In genomic region chrX:13625888-13626578, dm6 we compare ENCODE assay signal across 1 fruit fly cellular context.
TF ChIP-seq lines count a peak whose summit lies in the region.

No protein-coding gene starts in this region.

TF ChIP-seq in whole organism, embryonic, 481 proteins besides CTCF, POLR2A, EP300 and RAD21 (continued from another document and continues in another):
- TF ChIP-seq CG10543 (GFP tag; optimal IDR thresholded peaks at IDR 0.05; lab: Kevin White, UChicago): no peak
- no peak for TF ChIP-seq Nf-YC (tag; optimal IDR thresholded peaks at IDR 0.05; lab: Kevin White, UChicago)
- no peak for TF ChIP-seq Hey (tag; optimal IDR thresholded peaks at IDR 0.05; lab: Kevin White, UChicago)
- no peak for TF ChIP-seq Spps (tag; optimal IDR thresholded peaks at IDR 0.05; lab: Kevin White, UChicago)
- no peak for TF ChIP-seq CG4707 (GFP tag; optimal IDR thresholded peaks at IDR 0.05; lab: Kevin White, UChicago)
- no peak for TF ChIP-seq CG2129 (GFP tag; IDR thresholded peaks at IDR 0.05; lab: Robert Waterston, UW; ENCODE audit: partially characterized antibody)
- no peak for TF ChIP-seq onecut (GFP tag; IDR thresholded peaks at IDR 0.05; lab: Robert Waterston, UW)
- no peak for TF ChIP-seq sim (GFP tag; IDR thresholded peaks at IDR 0.05; lab: Robert Waterston, UW)
- TF ChIP-seq CG16863 (GFP tag; optimal IDR thresholded peaks at IDR 0.05; lab: Kevin White, UChicago): no peak
- TF ChIP-seq Pdp1 (GFP tag; optimal IDR thresholded peaks at IDR 0.05; lab: Kevin White, UChicago): no peak
- TF ChIP-seq unpg (GFP tag; optimal IDR thresholded peaks at IDR 0.05; lab: Kevin White, UChicago): no peak
- TF ChIP-seq Xrp1 (GFP tag; IDR thresholded peaks at IDR 0.05; lab: Robert Waterston, UW): peak; percentile 36
- no peak for TF ChIP-seq CG3995 (GFP tag; optimal IDR thresholded peaks at IDR 0.05; lab: Kevin White, UChicago)
- TF ChIP-seq MTF-1 (GFP tag; optimal IDR thresholded peaks at IDR 0.05; lab: Kevin White, UChicago; ENCODE audit: borderline replicate concordance): peak; percentile 3
- no peak for TF ChIP-seq CG17912 (GFP tag; optimal IDR thresholded peaks at IDR 0.05; lab: Kevin White, UChicago)
- no peak for TF ChIP-seq CG11398 (GFP tag; optimal IDR thresholded peaks at IDR 0.05; lab: Kevin White, UChicago)
- TF ChIP-seq CG4854 (GFP tag; optimal IDR thresholded peaks at IDR 0.05; lab: Kevin White, UChicago): peak; percentile 9
- no peak for TF ChIP-seq Lim3 (GFP tag; IDR thresholded peaks at IDR 0.05; lab: Robert Waterston, UW)
- no peak for TF ChIP-seq hb (GFP tag; IDR thresholded peaks at IDR 0.05; lab: Robert Waterston, UW; ENCODE audit: partially characterized antibody)
- TF ChIP-seq CG15479 (GFP tag; optimal IDR thresholded peaks at IDR 0.05; lab: Kevin White, UChicago): no peak
- TF ChIP-seq CG14710 (tag; optimal IDR thresholded peaks at IDR 0.05; lab: Kevin White, UChicago): no peak
- no peak for TF ChIP-seq kni (GFP tag; optimal IDR thresholded peaks at IDR 0.05; lab: Kevin White, UChicago)
- TF ChIP-seq CG43689 (GFP tag; IDR thresholded peaks at IDR 0.05; lab: Robert Waterston, UW): no peak
- no peak for TF ChIP-seq CG9817 (tag; optimal IDR thresholded peaks at IDR 0.05; lab: Kevin White, UChicago)
- TF ChIP-seq fu2 (GFP tag; optimal IDR thresholded peaks at IDR 0.05; lab: Kevin White, UChicago): no peak
- no peak for TF ChIP-seq CG18262 (tag; optimal IDR thresholded peaks at IDR 0.05; lab: Kevin White, UChicago)
- TF ChIP-seq bab2 (GFP tag; optimal IDR thresholded peaks at IDR 0.05; lab: Kevin White, UChicago): no peak
- no peak for TF ChIP-seq Oli (tag; optimal IDR thresholded peaks at IDR 0.05; lab: Kevin White, UChicago)
- TF ChIP-seq ap (GFP tag; IDR thresholded peaks at IDR 0.05; lab: Robert Waterston, UW): no peak
- TF ChIP-seq mirr (GFP tag; optimal IDR thresholded peaks at IDR 0.05; lab: Kevin White, UChicago): no peak
- no peak for TF ChIP-seq TFAM (GFP tag; optimal IDR thresholded peaks at IDR 0.05; lab: Kevin White, UChicago)
- TF ChIP-seq gro (GFP tag; optimal IDR thresholded peaks at IDR 0.05; lab: Kevin White, UChicago): no peak
- no peak for TF ChIP-seq aop (GFP tag; IDR thresholded peaks at IDR 0.05; lab: Robert Waterston, UW)
- no peak for TF ChIP-seq CG13775 (GFP tag; optimal IDR thresholded peaks at IDR 0.05; lab: Kevin White, UChicago)
- TF ChIP-seq gt (GFP tag; IDR thresholded peaks at IDR 0.05; lab: Robert Waterston, UW): no peak
- no peak for TF ChIP-seq D (optimal IDR thresholded peaks at IDR 0.05; lab: Kevin White, UChicago)
- TF ChIP-seq D (GFP tag; optimal IDR thresholded peaks at IDR 0.05; lab: Kevin White, UChicago): no peak
- peak; percentile 4 for TF ChIP-seq CG7839 (tag; optimal IDR thresholded peaks at IDR 0.05; lab: Kevin White, UChicago)
- TF ChIP-seq PHDP (tag; optimal IDR thresholded peaks at IDR 0.05; lab: Kevin White, UChicago): peak; percentile 48
- peak; percentile 10 for TF ChIP-seq CG13624 (GFP tag; optimal IDR thresholded peaks at IDR 0.05; lab: Kevin White, UChicago)
- TF ChIP-seq peb (GFP tag; IDR thresholded peaks at IDR 0.05; lab: Robert Waterston, UW): no peak
- peak; percentile 52 for TF ChIP-seq CG6765 (GFP tag; optimal IDR thresholded peaks at IDR 0.05; lab: Kevin White, UChicago)
- no peak for TF ChIP-seq Hr3 (GFP tag; optimal IDR thresholded peaks at IDR 0.05; lab: Kevin White, UChicago)
- peak; percentile 67 for TF ChIP-seq schlank (tag; optimal IDR thresholded peaks at IDR 0.05; lab: Kevin White, UChicago)
- TF ChIP-seq CG31365 (tag; optimal IDR thresholded peaks at IDR 0.05; lab: Kevin White, UChicago): no peak
- no peak for TF ChIP-seq Lhr (GFP tag; optimal IDR thresholded peaks at IDR 0.05; lab: Kevin White, UChicago)
- TF ChIP-seq ci (GFP tag; IDR thresholded peaks at IDR 0.05; lab: Robert Waterston, UW): no peak
- no peak for TF ChIP-seq CG13424 (tag; optimal IDR thresholded peaks at IDR 0.05; lab: Kevin White, UChicago)
- no peak for TF ChIP-seq CG2116 (GFP tag; optimal IDR thresholded peaks at IDR 0.05; lab: Kevin White, UChicago)
- TF ChIP-seq danr (GFP tag; IDR thresholded peaks at IDR 0.05; lab: Robert Waterston, UW): no peak
- no peak for TF ChIP-seq CG3838 (GFP tag; optimal IDR thresholded peaks at IDR 0.05; lab: Kevin White, UChicago)
- no peak for TF ChIP-seq CG18476 (GFP tag; optimal IDR thresholded peaks at IDR 0.05; lab: Kevin White, UChicago)
- TF ChIP-seq CG9876 (GFP tag; optimal IDR thresholded peaks at IDR 0.05; lab: Kevin White, UChicago): no peak
- no peak for TF ChIP-seq dysf (GFP tag; IDR thresholded peaks at IDR 0.05; lab: Robert Waterston, UW)
- no peak for TF ChIP-seq Mrtf (GFP tag; IDR thresholded peaks at IDR 0.05; lab: Robert Waterston, UW)
- TF ChIP-seq repo (GFP tag; optimal IDR thresholded peaks at IDR 0.05; lab: Kevin White, UChicago): no peak
- TF ChIP-seq Drgx (GFP tag; IDR thresholded peaks at IDR 0.05; lab: Robert Waterston, UW): no peak
- TF ChIP-seq odd (GFP tag; optimal IDR thresholded peaks at IDR 0.05; lab: Kevin White, UChicago): no peak
- TF ChIP-seq E2f1 (GFP tag; IDR thresholded peaks at IDR 0.05; lab: Robert Waterston, UW): no peak
- TF ChIP-seq Bteb2 (GFP tag; optimal IDR thresholded peaks at IDR 0.05; lab: Kevin White, UChicago): no peak
- no peak for TF ChIP-seq Gsc (GFP tag; IDR thresholded peaks at IDR 0.05; lab: Robert Waterston, UW)
- no peak for TF ChIP-seq pnt (GFP tag; optimal IDR thresholded peaks at IDR 0.05; lab: Kevin White, UChicago)
- TF ChIP-seq trem (tag; optimal IDR thresholded peaks at IDR 0.05; lab: Kevin White, UChicago): no peak
- 0 out of 3 replicates have a peak, but pooled peaks have one; percentile 7 for TF ChIP-seq CG11695 (GFP tag; IDR thresholded peaks at IDR 0.05; lab: Robert Waterston, UW)
- TF ChIP-seq GATAe (GFP tag; conservative IDR thresholded peaks at IDR 0.05; lab: Robert Waterston, UW): no peak
- no peak for TF ChIP-seq dmrt99B (tag; optimal IDR thresholded peaks at IDR 0.05; lab: Kevin White, UChicago)
- no peak for TF ChIP-seq ato (GFP tag; IDR thresholded peaks at IDR 0.05; lab: Robert Waterston, UW; ENCODE audit: partially characterized antibody)
- TF ChIP-seq Blimp-1 (GFP tag; optimal IDR thresholded peaks at IDR 0.05; lab: Kevin White, UChicago): peak; percentile 22
- no peak for TF ChIP-seq CG6683 (GFP tag; optimal IDR thresholded peaks at IDR 0.05; lab: Kevin White, UChicago)
- peak; percentile 54 for TF ChIP-seq fd3F (GFP tag; optimal IDR thresholded peaks at IDR 0.05; lab: Kevin White, UChicago)
- TF ChIP-seq pros (GFP tag; optimal IDR thresholded peaks at IDR 0.05; lab: Kevin White, UChicago): no peak
- no peak for TF ChIP-seq H2.0 (GFP tag; IDR thresholded peaks at IDR 0.05; lab: Robert Waterston, UW)
- peak; percentile 56 for TF ChIP-seq CrebB (tag; optimal IDR thresholded peaks at IDR 0.05; lab: Kevin White, UChicago)
- no peak for TF ChIP-seq CG32772 (GFP tag; IDR thresholded peaks at IDR 0.05; lab: Robert Waterston, UW)
- TF ChIP-seq CG1647 (GFP tag; optimal IDR thresholded peaks at IDR 0.05; lab: Kevin White, UChicago): no peak
- TF ChIP-seq Scr (GFP tag; IDR thresholded peaks at IDR 0.05; lab: Robert Waterston, UW; ENCODE audit: partially characterized antibody): no peak
- TF ChIP-seq disco-r (GFP tag; optimal IDR thresholded peaks at IDR 0.05; lab: Kevin White, UChicago): no peak
- TF ChIP-seq dati (GFP tag; IDR thresholded peaks at IDR 0.05; lab: Robert Waterston, UW): no peak
- TF ChIP-seq Ravus (GFP tag; IDR thresholded peaks at IDR 0.05; lab: Robert Waterston, UW): no peak
- TF ChIP-seq knrl (GFP tag; IDR thresholded peaks at IDR 0.05; lab: Robert Waterston, UW; ENCODE audit: partially characterized antibody): no peak
- TF ChIP-seq CG1603 (tag; optimal IDR thresholded peaks at IDR 0.05; lab: Kevin White, UChicago): peak; percentile 35
- TF ChIP-seq Adf1 (GFP tag; IDR thresholded peaks at IDR 0.05; lab: Robert Waterston, UW): no peak
- TF ChIP-seq CG3726 (GFP tag; IDR thresholded peaks at IDR 0.05; lab: Robert Waterston, UW): no peak
- no peak for TF ChIP-seq HLH3B (GFP tag; IDR thresholded peaks at IDR 0.05; lab: Robert Waterston, UW)
- no peak for TF ChIP-seq CG7556 (GFP tag; optimal IDR thresholded peaks at IDR 0.05; lab: Kevin White, UChicago)
- no peak for TF ChIP-seq tup (GFP tag; optimal IDR thresholded peaks at IDR 0.05; lab: Kevin White, UChicago)
- no peak for TF ChIP-seq CG1602 (GFP tag; optimal IDR thresholded peaks at IDR 0.05; lab: Kevin White, UChicago)
- no peak for TF ChIP-seq B-H1 (GFP tag; IDR thresholded peaks at IDR 0.05; lab: Robert Waterston, UW)
- TF ChIP-seq CG7928 (GFP tag; optimal IDR thresholded peaks at IDR 0.05; lab: Kevin White, UChicago): no peak
- no peak for TF ChIP-seq z (GFP tag; IDR thresholded peaks at IDR 0.05; lab: Robert Waterston, UW)
- TF ChIP-seq nau (GFP tag; optimal IDR thresholded peaks at IDR 0.05; lab: Kevin White, UChicago): peak; percentile 34
- TF ChIP-seq CoRest (tag; optimal IDR thresholded peaks at IDR 0.05; lab: Kevin White, UChicago): peak; percentile 36
- no peak for TF ChIP-seq CG7271 (tag; optimal IDR thresholded peaks at IDR 0.05; lab: Kevin White, UChicago)
- no peak for TF ChIP-seq HLH4C (GFP tag; IDR thresholded peaks at IDR 0.05; lab: Robert Waterston, UW; ENCODE audit: partially characterized antibody)
- peak; percentile 17 for TF ChIP-seq ac (GFP tag; optimal IDR thresholded peaks at IDR 0.05; lab: Kevin White, UChicago)
- no peak for TF ChIP-seq ind (GFP tag; optimal IDR thresholded peaks at IDR 0.05; lab: Kevin White, UChicago)
- peak; percentile 46 for TF ChIP-seq wek (GFP tag; optimal IDR thresholded peaks at IDR 0.05; lab: Kevin White, UChicago)
- TF ChIP-seq CG2199 (GFP tag; IDR thresholded peaks at IDR 0.05; lab: Robert Waterston, UW): no peak
- TF ChIP-seq row (GFP tag; IDR thresholded peaks at IDR 0.05; lab: Robert Waterston, UW): no peak; the same call in 2 of the 3 replicates
- TF ChIP-seq Sry-δ (GFP tag; optimal IDR thresholded peaks at IDR 0.05; lab: Kevin White, UChicago): no peak
- TF ChIP-seq CG18619 (GFP tag; optimal IDR thresholded peaks at IDR 0.05; lab: Kevin White, UChicago): no peak
- no peak for TF ChIP-seq CG4404 (GFP tag; IDR thresholded peaks at IDR 0.05; lab: Robert Waterston, UW)
- no peak for TF ChIP-seq CG10979 (tag; optimal IDR thresholded peaks at IDR 0.05; lab: Kevin White, UChicago)
- TF ChIP-seq tna (GFP tag; IDR thresholded peaks at IDR 0.05; lab: Robert Waterston, UW; ENCODE audit: partially characterized antibody): no peak
- TF ChIP-seq Hr78 (GFP tag; optimal IDR thresholded peaks at IDR 0.05; lab: Kevin White, UChicago): no peak
- TF ChIP-seq h (optimal IDR thresholded peaks at IDR 0.05; lab: Kevin White, UChicago): no peak
- TF ChIP-seq CG13123 (GFP tag; optimal IDR thresholded peaks at IDR 0.05; lab: Kevin White, UChicago): no peak
- TF ChIP-seq stc (GFP tag; IDR thresholded peaks at IDR 0.05; lab: Robert Waterston, UW): no peak
- no peak for TF ChIP-seq Nf-YB (GFP tag; optimal IDR thresholded peaks at IDR 0.05; lab: Kevin White, UChicago)
- no peak for TF ChIP-seq klu (GFP tag; IDR thresholded peaks at IDR 0.05; lab: Robert Waterston, UW)
- TF ChIP-seq Opbp (GFP tag; IDR thresholded peaks at IDR 0.05; lab: Robert Waterston, UW; ENCODE audit: partially characterized antibody): no peak
- no peak for TF ChIP-seq so (GFP tag; IDR thresholded peaks at IDR 0.05; lab: Robert Waterston, UW)
- TF ChIP-seq grn (GFP tag; optimal IDR thresholded peaks at IDR 0.05; lab: Kevin White, UChicago): peak; percentile 7
- TF ChIP-seq CG4617 (GFP tag; optimal IDR thresholded peaks at IDR 0.05; lab: Kevin White, UChicago; ENCODE audit: borderline replicate concordance): no peak
- TF ChIP-seq CG2712 (tag; optimal IDR thresholded peaks at IDR 0.05; lab: Kevin White, UChicago): no peak
- no peak for TF ChIP-seq NC2α (GFP tag; optimal IDR thresholded peaks at IDR 0.05; lab: Kevin White, UChicago)
- TF ChIP-seq ham (GFP tag; IDR thresholded peaks at IDR 0.05; lab: Robert Waterston, UW): no peak
- no peak for TF ChIP-seq CG4730 (GFP tag; IDR thresholded peaks at IDR 0.05; lab: Robert Waterston, UW)
- TF ChIP-seq oc (tag; optimal IDR thresholded peaks at IDR 0.05; lab: Kevin White, UChicago): no peak
- TF ChIP-seq CG6654 (GFP tag; optimal IDR thresholded peaks at IDR 0.05; lab: Kevin White, UChicago): no peak
- TF ChIP-seq bcd (GFP tag; optimal IDR thresholded peaks at IDR 0.05; lab: Kevin White, UChicago): no peak
- no peak for TF ChIP-seq CHES-1-like (GFP tag; optimal IDR thresholded peaks at IDR 0.05; lab: Kevin White, UChicago)
- no peak for TF ChIP-seq CG17829 (tag; optimal IDR thresholded peaks at IDR 0.05; lab: Kevin White, UChicago)
- TF ChIP-seq exex (tag; optimal IDR thresholded peaks at IDR 0.05; lab: Kevin White, UChicago): peak; percentile 16
- no peak for TF ChIP-seq slou (GFP tag; optimal IDR thresholded peaks at IDR 0.05; lab: Kevin White, UChicago)
- 0 out of 2 replicates have a peak, but pooled peaks have one; percentile 29 for TF ChIP-seq CG9932 (GFP tag; IDR thresholded peaks at IDR 0.05; lab: Robert Waterston, UW)
- TF ChIP-seq trh (GFP tag; optimal IDR thresholded peaks at IDR 0.05; lab: Kevin White, UChicago): no peak
- TF ChIP-seq Atf-2 (GFP tag; optimal IDR thresholded peaks at IDR 0.05; lab: Kevin White, UChicago): no peak
- no peak for TF ChIP-seq Dad (GFP tag; optimal IDR thresholded peaks at IDR 0.05; lab: Kevin White, UChicago)
- no peak for TF ChIP-seq MESR4 (GFP tag; optimal IDR thresholded peaks at IDR 0.05; lab: Kevin White, UChicago)
- no peak for TF ChIP-seq CG2889 (GFP tag; IDR thresholded peaks at IDR 0.05; lab: Robert Waterston, UW)
- TF ChIP-seq nerfin-1 (tag; optimal IDR thresholded peaks at IDR 0.05; lab: Kevin White, UChicago): no peak
- no peak for TF ChIP-seq Nf-YA (GFP tag; IDR thresholded peaks at IDR 0.05; lab: Robert Waterston, UW)
- TF ChIP-seq CG15696 (tag; optimal IDR thresholded peaks at IDR 0.05; lab: Kevin White, UChicago): peak; percentile 68
- TF ChIP-seq ab (GFP tag; optimal IDR thresholded peaks at IDR 0.05; lab: Kevin White, UChicago): no peak
- no peak for TF ChIP-seq chm (GFP tag; IDR thresholded peaks at IDR 0.05; lab: Robert Waterston, UW)
- TF ChIP-seq lov (optimal IDR thresholded peaks at IDR 0.05; lab: Kevin White, UChicago): no peak
- no peak for TF ChIP-seq lov (GFP tag; IDR thresholded peaks at IDR 0.05; lab: Robert Waterston, UW)
- TF ChIP-seq CG15269 (tag; optimal IDR thresholded peaks at IDR 0.05; lab: Kevin White, UChicago): peak; percentile 22
- no peak for TF ChIP-seq Lpt (GFP tag; optimal IDR thresholded peaks at IDR 0.05; lab: Kevin White, UChicago)
